Fruit fly (Drosophila melanogaster): ENCODE measurements around the gene Gr98a.

The Gr98a gene

DNA sequence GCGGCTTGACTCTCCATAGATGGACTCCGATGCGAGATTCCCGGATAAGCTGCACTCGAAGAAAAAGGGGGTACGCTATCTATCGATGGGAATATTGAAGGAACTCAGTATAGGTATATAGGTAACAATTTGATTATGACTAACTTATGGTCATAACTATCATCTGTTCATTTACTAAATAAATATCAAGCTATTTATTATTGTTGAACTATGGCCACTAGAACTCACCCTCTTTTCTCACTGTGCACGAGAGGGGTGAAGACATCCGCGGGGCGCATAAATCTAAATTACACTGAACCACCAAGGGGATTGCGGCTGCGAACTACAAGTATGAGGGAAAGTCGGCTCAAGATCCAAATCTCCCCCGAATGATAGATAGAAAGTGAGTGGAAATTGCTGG is 47.1 kb upstream of the Gr98a start, which contains the start of gene CG44290 (continued):
- peak; percentile 51; the same call in 2 of the 3 replicates for TF ChIP-seq Optix (GFP tag; IDR thresholded peaks at IDR 0.05)
- TF ChIP-seq lbe (GFP tag; optimal IDR thresholded peaks at IDR 0.05) = no peak
- TF ChIP-seq az2 (GFP tag; optimal IDR thresholded peaks at IDR 0.05) = peak; percentile 20
- no peak for TF ChIP-seq dm (GFP tag; optimal IDR thresholded peaks at IDR 0.05)
- TF ChIP-seq CG3995 (GFP tag; optimal IDR thresholded peaks at IDR 0.05) = no peak
- TF ChIP-seq oc (tag; optimal IDR thresholded peaks at IDR 0.05) = peak; percentile 81
- peak in 1 of 2 experiments; percentile 53 for TF ChIP-seq chif (GFP tag; optimal IDR thresholded peaks at IDR 0.05)
- TF ChIP-seq Hr51 (GFP tag; optimal IDR thresholded peaks at IDR 0.05) = peak in 1 of 2 experiments; percentile 32
- TF ChIP-seq CG15011 (GFP tag; optimal IDR thresholded peaks at IDR 0.05) = no peak
- peak in 1 of 3 experiments; percentile 28 for TF ChIP-seq Stat92E (GFP tag; optimal IDR thresholded peaks at IDR 0.05)
- no peak for TF ChIP-seq CG17912 (GFP tag; optimal IDR thresholded peaks at IDR 0.05)
- TF ChIP-seq br (optimal IDR thresholded peaks at IDR 0.05) = no peak
- TF ChIP-seq D19A (tag; optimal IDR thresholded peaks at IDR 0.05) = peak; percentile 62
- no peak for TF ChIP-seq CG34224 (GFP tag; IDR thresholded peaks at IDR 0.05; ENCODE audit: partially characterized antibody)
- no peak for TF ChIP-seq CG3163 (GFP tag; optimal IDR thresholded peaks at IDR 0.05)
- TF ChIP-seq Xbp1 (GFP tag; optimal IDR thresholded peaks at IDR 0.05) = peak; percentile 29
- no peak for TF ChIP-seq CG6654 (GFP tag; optimal IDR thresholded peaks at IDR 0.05)
- no peak for TF ChIP-seq klu (GFP tag; IDR thresholded peaks at IDR 0.05)
- peak; percentile 52 for TF ChIP-seq CG18599 (GFP tag; optimal IDR thresholded peaks at IDR 0.05)
- TF ChIP-seq CG7357 (GFP tag; IDR thresholded peaks at IDR 0.05) = 0 out of 3 replicates have a peak, but pooled peaks have one; percentile 12
- TF ChIP-seq Sox102F (GFP tag; optimal IDR thresholded peaks at IDR 0.05) = peak; percentile 30
- no peak for TF ChIP-seq maf-S (GFP tag; optimal IDR thresholded peaks at IDR 0.05)
- peak; percentile 65 for TF ChIP-seq CG11504 (tag; optimal IDR thresholded peaks at IDR 0.05)
- TF ChIP-seq grau (tag; optimal IDR thresholded peaks at IDR 0.05) = peak; percentile 31
- TF ChIP-seq CG18011 (GFP tag; optimal IDR thresholded peaks at IDR 0.05) = no peak
- no peak for TF ChIP-seq CG10543 (GFP tag; optimal IDR thresholded peaks at IDR 0.05)
- no peak for TF ChIP-seq Sry-δ (GFP tag; optimal IDR thresholded peaks at IDR 0.05)
- peak; percentile 37; the same call in 1 of the 3 replicates for TF ChIP-seq gce (GFP tag; IDR thresholded peaks at IDR 0.05)
- TF ChIP-seq C15 (GFP tag; IDR thresholded peaks at IDR 0.05) = no peak
- TF ChIP-seq Ssrp (tag; optimal IDR thresholded peaks at IDR 0.05) = peak; percentile 33
- TF ChIP-seq lola (GFP tag; optimal IDR thresholded peaks at IDR 0.05) = peak in 1 of 3 experiments; percentile 73
- TF ChIP-seq croc (GFP tag; conservative IDR thresholded peaks at IDR 0.05) = peak; percentile 68
- peak in 1 of 2 experiments; percentile 17 for TF ChIP-seq dpn (GFP tag; optimal IDR thresholded peaks at IDR 0.05)
- TF ChIP-seq CG3726 (GFP tag; IDR thresholded peaks at IDR 0.05) = no peak
- TF ChIP-seq pros (GFP tag; optimal IDR thresholded peaks at IDR 0.05) = peak; percentile 95
- peak; percentile 79 for TF ChIP-seq CG18262 (tag; optimal IDR thresholded peaks at IDR 0.05)
- no peak for TF ChIP-seq zfh2 (GFP tag; optimal IDR thresholded peaks at IDR 0.05)
- peak; percentile 25 for TF ChIP-seq CG12219 (GFP tag; optimal IDR thresholded peaks at IDR 0.05)
- peak; percentile 52; the same call in 1 of the 2 replicates for TF ChIP-seq danr (GFP tag; IDR thresholded peaks at IDR 0.05)
- TF ChIP-seq CG4404 (GFP tag; IDR thresholded peaks at IDR 0.05) = peak; percentile 40; the same call in 1 of the 2 replicates
- TF ChIP-seq onecut (GFP tag; IDR thresholded peaks at IDR 0.05) = peak; percentile 42; the same call in 1 of the 2 replicates
- no peak for TF ChIP-seq stwl (tag; optimal IDR thresholded peaks at IDR 0.05)
- no peak for TF ChIP-seq CG4854 (GFP tag; optimal IDR thresholded peaks at IDR 0.05)
- peak; percentile 85 for TF ChIP-seq CG10979 (tag; optimal IDR thresholded peaks at IDR 0.05)
- TF ChIP-seq Dip2 (GFP tag; IDR thresholded peaks at IDR 0.05) = no peak
- peak; percentile 83 for TF ChIP-seq Xrp1 (GFP tag; IDR thresholded peaks at IDR 0.05)
- no peak for TF ChIP-seq ro (GFP tag; IDR thresholded peaks at IDR 0.05)
- no peak for TF ChIP-seq sna (GFP tag; IDR thresholded peaks at IDR 0.05; ENCODE audit: partially characterized antibody)
- TF ChIP-seq CG17612 (GFP tag; IDR thresholded peaks at IDR 0.05) = no peak
- peak; percentile 87 for TF ChIP-seq CG2712 (tag; optimal IDR thresholded peaks at IDR 0.05)

Measured in whole organism, embryonic.